Fruit fly (Drosophila melanogaster) whole organism, embryonic: Measurements from ENCODE around the gene CG11342.

ENCODE experiments used
- ATbp ChIP-seq: fragments of 200-800 bp; sonication (Bioruptor generic); optimal IDR thresholded peaks from 2 replicates; lab custom pipeline; 2017; ENCODE audit warnings: missing biosample characterization, mild to moderate bottlenecking, missing genetic modification characterization, missing genetic modification reagents
- Asciz ChIP-seq: fragments of 200-800 bp; sonication (Bioruptor generic); optimal IDR thresholded peaks from 2 replicates; lab custom pipeline; 2017; ENCODE audit warnings: missing biosample characterization, mild to moderate bottlenecking, missing genetic modification characterization, missing genetic modification reagents
- Atf3 ChIP-seq: fragments of 200-800 bp; sonication (Bioruptor generic); optimal IDR thresholded peaks from 3 replicates; lab custom pipeline; 2016; ENCODE audit warnings: missing biosample characterization, missing genetic modification characterization
- Bdp1 ChIP-seq: fragments of 200-800 bp; sonication (Bioruptor generic); optimal IDR thresholded peaks from 3 replicates; lab custom pipeline; 2016; ENCODE audit warnings: missing biosample characterization, missing genetic modification characterization
- Blimp-1 ChIP-seq: fragments of 200-800 bp; sonication (Bioruptor generic); optimal IDR thresholded peaks from 3 replicates; lab custom pipeline; 2018; ENCODE audit warnings: missing biosample characterization, missing genetic modification characterization, mild to moderate bottlenecking, moderate library complexity, missing genetic modification reagents
- CG10321 ChIP-seq: fragments of 200-800 bp; sonication (Bioruptor generic); IDR thresholded peaks from 2 replicates; pipeline ENCODE4 v1.3.6; 2022; ENCODE audit warnings: missing biosample characterization, missing genetic modification characterization
- CG13123 ChIP-seq: fragments of 200-800 bp; sonication (Bioruptor generic); optimal IDR thresholded peaks from 2 replicates; lab custom pipeline; 2016; ENCODE audit warnings: missing biosample characterization, missing genetic modification characterization
- CG13624 ChIP-seq: fragments of 200-800 bp; sonication (Bioruptor generic); optimal IDR thresholded peaks from 2 replicates; lab custom pipeline; 2016; ENCODE audit warnings: missing biosample characterization, missing genetic modification characterization
- CG14050 ChIP-seq: fragments of 200-800 bp; sonication (Bioruptor generic); IDR thresholded peaks from 3 replicates; pipeline ENCODE4 v1.3.6; 2022; ENCODE audit warnings: missing biosample characterization, missing genetic modification characterization
- CG14441 ChIP-seq: fragments of 200-800 bp; sonication (Bioruptor generic); IDR thresholded peaks from 2 replicates; pipeline ENCODE4 v1.3.6; 2022; ENCODE audit warnings: missing biosample characterization, missing genetic modification characterization
- CG14710 ChIP-seq: fragments of 200-800 bp; sonication (Bioruptor generic); optimal IDR thresholded peaks from 3 replicates; lab custom pipeline; 2019; ENCODE audit warnings: missing biosample characterization, mild to moderate bottlenecking, missing genetic modification characterization, moderate library complexity
- CG15269 ChIP-seq: fragments of 200-800 bp; sonication (Bioruptor generic); optimal IDR thresholded peaks from 2 replicates; lab custom pipeline; 2018; ENCODE audit warnings: missing biosample characterization, mild to moderate bottlenecking, missing genetic modification characterization, moderate library complexity
- CG15479 ChIP-seq: fragments of 200-800 bp; sonication (Bioruptor generic); optimal IDR thresholded peaks from 3 replicates; lab custom pipeline; 2019; ENCODE audit warnings: missing biosample characterization, mild to moderate bottlenecking, missing genetic modification characterization, moderate library complexity
- CG1647 ChIP-seq: fragments of 200-800 bp; sonication (Bioruptor generic); optimal IDR thresholded peaks from 3 replicates; lab custom pipeline; 2016; ENCODE audit warnings: missing biosample characterization, missing genetic modification characterization
- CG16815 ChIP-seq: fragments of 200-800 bp; sonication (Bioruptor generic); optimal IDR thresholded peaks from 3 replicates; lab custom pipeline; 2017; ENCODE audit warnings: missing biosample characterization, mild to moderate bottlenecking, missing genetic modification characterization
- CG17328 ChIP-seq: fragments of 200-800 bp; sonication (Bioruptor generic); IDR thresholded peaks from 2 replicates; pipeline ENCODE4 v1.3.6; 2022; ENCODE audit warnings: missing biosample characterization, missing genetic modification characterization
- CG17568 ChIP-seq: fragments of 200-800 bp; sonication (Bioruptor generic); optimal IDR thresholded peaks from 2 replicates; lab custom pipeline; 2018; ENCODE audit warnings: missing biosample characterization, mild to moderate bottlenecking, missing genetic modification characterization, moderate library complexity
- CG17829 ChIP-seq: fragments of 200-800 bp; optimal IDR thresholded peaks from 2 replicates; lab custom pipeline; 2019; ENCODE audit warnings: missing biosample characterization, mild to moderate bottlenecking, missing genetic modification characterization, moderate library complexity
- CG2202 ChIP-seq: fragments of 200-800 bp; sonication (Bioruptor generic); optimal IDR thresholded peaks from 2 replicates; lab custom pipeline; 2018; ENCODE audit warnings: missing biosample characterization, mild to moderate bottlenecking, missing genetic modification characterization
- CG2678 ChIP-seq: fragments of 200-800 bp; sonication (Bioruptor generic); optimal IDR thresholded peaks from 3 replicates; lab custom pipeline; 2019; ENCODE audit warnings: missing biosample characterization, mild to moderate bottlenecking, missing genetic modification characterization, moderate library complexity
- CG3847 ChIP-seq: fragments of 200-800 bp; sonication (Bioruptor generic); IDR thresholded peaks from 2 replicates; pipeline ENCODE4 v1.3.6; 2022; ENCODE audit warnings: missing biosample characterization, missing genetic modification characterization
- CG43689 ChIP-seq: fragments of 200-800 bp; sonication (Bioruptor generic); IDR thresholded peaks from 2 replicates; pipeline ENCODE4 v1.3.6; 2022; ENCODE audit warnings: missing biosample characterization, missing genetic modification characterization
- CG4617 ChIP-seq: fragments of 200-800 bp; sonication (Bioruptor generic); optimal IDR thresholded peaks from 3 replicates; lab custom pipeline; 2016; ENCODE audit warnings: missing biosample characterization, missing genetic modification characterization, borderline replicate concordance
- CG4730 ChIP-seq: fragments of 200-800 bp; sonication (Bioruptor generic); IDR thresholded peaks from 2 replicates; pipeline ENCODE4 v1.3.6; 2022; ENCODE audit warnings: missing biosample characterization, missing genetic modification characterization
- CG4854 ChIP-seq: fragments of 200-800 bp; sonication (Bioruptor generic); optimal IDR thresholded peaks from 2 replicates; lab custom pipeline; 2016; ENCODE audit warnings: missing biosample characterization, missing genetic modification characterization, inconsistent platforms
- CG7556 ChIP-seq: fragments of 200-800 bp; sonication (Bioruptor generic); optimal IDR thresholded peaks from 2 replicates; lab custom pipeline; 2017; ENCODE audit warnings: missing biosample characterization, mild to moderate bottlenecking, missing genetic modification characterization
- CG7745 ChIP-seq: fragments of 200-800 bp; sonication (Bioruptor generic); optimal IDR thresholded peaks from 2 replicates; lab custom pipeline; 2018; ENCODE audit warnings: missing biosample characterization, mild to moderate bottlenecking, missing genetic modification characterization, moderate library complexity
- CG7963 ChIP-seq: fragments of 200-800 bp; sonication (Bioruptor generic); IDR thresholded peaks from 3 replicates; pipeline ENCODE4 v1.3.6; 2022; ENCODE audit warnings: missing biosample characterization, missing genetic modification characterization; ENCODE audit not compliant: partially characterized antibody
- Deaf1 ChIP-seq: fragments of 200-800 bp; optimal IDR thresholded peaks from 3 replicates; lab custom pipeline; 2019; ENCODE audit warnings: missing biosample characterization, mild to moderate bottlenecking, missing genetic modification characterization, moderate library complexity
- Fer3 ChIP-seq: fragments of 200-800 bp; sonication (Bioruptor generic); optimal IDR thresholded peaks from 2 replicates; lab custom pipeline; 2018; ENCODE audit warnings: missing biosample characterization, mild to moderate bottlenecking, missing genetic modification characterization, moderate library complexity
- Hr39 ChIP-seq: fragments of >200 bp; optimal IDR thresholded peaks from 2 replicates; lab custom pipeline; 2017
- Ptx1 ChIP-seq: fragments of 200-800 bp; sonication (Bioruptor generic); IDR thresholded peaks from 2 replicates; pipeline ENCODE4 v1.3.6; 2022; ENCODE audit warnings: missing biosample characterization, missing genetic modification characterization
- Sox100B ChIP-seq: fragments of 200-800 bp; sonication (Bioruptor generic); optimal IDR thresholded peaks from 3 replicates; lab custom pipeline; 2018; ENCODE audit warnings: missing biosample characterization, mild to moderate bottlenecking, missing genetic modification characterization
- TFAM ChIP-seq: fragments of 200-800 bp; sonication (Bioruptor generic); optimal IDR thresholded peaks from 2 replicates; lab custom pipeline; 2017; ENCODE audit warnings: missing biosample characterization, missing genetic modification characterization, inconsistent platforms
- ap ChIP-seq: fragments of 200-800 bp; sonication (Bioruptor generic); IDR thresholded peaks from 2 replicates; pipeline ENCODE4 v1.3.6; 2022; ENCODE audit warnings: missing biosample characterization, missing genetic modification characterization
- cad ChIP-seq: fragments of >200 bp; optimal IDR thresholded peaks from 2 replicates; lab custom pipeline; 2017; ENCODE audit warnings: missing biosample characterization, missing genetic modification characterization
- cato ChIP-seq: fragments of 200-800 bp; sonication (Bioruptor generic); optimal IDR thresholded peaks from 2 replicates; lab custom pipeline; 2016; ENCODE audit warnings: missing biosample characterization, missing genetic modification characterization, borderline replicate concordance
- crc ChIP-seq: fragments of 200-800 bp; sonication (Bioruptor generic); optimal IDR thresholded peaks from 2 replicates; lab custom pipeline; 2016; ENCODE audit warnings: missing biosample characterization, missing genetic modification characterization
- croc ChIP-seq: fragments of 200-800 bp; sonication (Bioruptor generic); conservative IDR thresholded peaks from 3 replicates; pipeline ENCODE4 v1.3.6; 2022; ENCODE audit warnings: missing biosample characterization, missing genetic modification characterization
- dati ChIP-seq: fragments of 200-800 bp; sonication (Bioruptor generic); IDR thresholded peaks from 2 replicates; pipeline ENCODE4 v1.3.6; 2022; ENCODE audit warnings: missing biosample characterization, missing genetic modification characterization
- ems ChIP-seq: fragments of 200-800 bp; sonication (Bioruptor generic); optimal IDR thresholded peaks from 3 replicates; lab custom pipeline; 2016; ENCODE audit warnings: missing biosample characterization, missing genetic modification characterization
- exex ChIP-seq: fragments of 200-800 bp; sonication (Bioruptor generic); optimal IDR thresholded peaks from 4 replicates; lab custom pipeline; 2018; ENCODE audit warnings: missing biosample characterization, mild to moderate bottlenecking, missing genetic modification characterization, moderate library complexity
- fru ChIP-seq: fragments of >200 bp; optimal IDR thresholded peaks from 2 replicates; lab custom pipeline; 2017
- grau ChIP-seq: fragments of 200-800 bp; optimal IDR thresholded peaks from 3 replicates; lab custom pipeline; 2019; ENCODE audit warnings: missing biosample characterization, mild to moderate bottlenecking, missing genetic modification characterization, moderate library complexity
- h ChIP-seq: fragments of >200 bp; optimal IDR thresholded peaks from 2 replicates; lab custom pipeline; 2017
- ham ChIP-seq: fragments of 200-800 bp; sonication (Bioruptor generic); IDR thresholded peaks from 2 replicates; pipeline ENCODE4 v1.3.6; 2022; ENCODE audit warnings: missing biosample characterization, missing genetic modification characterization
- mirr ChIP-seq: fragments of 200-800 bp; sonication (Bioruptor generic); optimal IDR thresholded peaks from 3 replicates; lab custom pipeline; 2018; ENCODE audit warnings: missing biosample characterization, mild to moderate bottlenecking, missing genetic modification characterization
- pros ChIP-seq: fragments of 200-800 bp; sonication (Bioruptor generic); optimal IDR thresholded peaks from 3 replicates; lab custom pipeline; 2019; ENCODE audit warnings: missing biosample characterization, mild to moderate bottlenecking, missing genetic modification characterization, moderate library complexity
- toy ChIP-seq: fragments of 200-800 bp; sonication (Bioruptor generic); IDR thresholded peaks from 2 replicates; pipeline ENCODE4 v1.3.6; 2022; ENCODE audit warnings: missing biosample characterization, missing genetic modification characterization
- usp ChIP-seq: fragments of >200 bp; optimal IDR thresholded peaks from 2 replicates; lab custom pipeline; 2017; ENCODE audit warnings: missing biosample characterization, missing genetic modification characterization
- vvl ChIP-seq: fragments of 200-800 bp; sonication (Bioruptor generic); IDR thresholded peaks from 2 replicates; pipeline ENCODE4 v1.3.6; 2022; ENCODE audit warnings: missing biosample characterization, missing genetic modification characterization
- zen ChIP-seq: fragments of 200-800 bp; sonication (Bioruptor generic); optimal IDR thresholded peaks from 3 replicates; lab custom pipeline; 2018; ENCODE audit warnings: missing biosample characterization, mild to moderate bottlenecking, missing genetic modification characterization, moderate library complexity
- zf30C ChIP-seq: fragments of 200-800 bp; sonication (Bioruptor generic); optimal IDR thresholded peaks from 3 replicates; lab custom pipeline; 2018; ENCODE audit warnings: missing biosample characterization, mild to moderate bottlenecking, missing genetic modification characterization

The CG11342 gene

DNA sequence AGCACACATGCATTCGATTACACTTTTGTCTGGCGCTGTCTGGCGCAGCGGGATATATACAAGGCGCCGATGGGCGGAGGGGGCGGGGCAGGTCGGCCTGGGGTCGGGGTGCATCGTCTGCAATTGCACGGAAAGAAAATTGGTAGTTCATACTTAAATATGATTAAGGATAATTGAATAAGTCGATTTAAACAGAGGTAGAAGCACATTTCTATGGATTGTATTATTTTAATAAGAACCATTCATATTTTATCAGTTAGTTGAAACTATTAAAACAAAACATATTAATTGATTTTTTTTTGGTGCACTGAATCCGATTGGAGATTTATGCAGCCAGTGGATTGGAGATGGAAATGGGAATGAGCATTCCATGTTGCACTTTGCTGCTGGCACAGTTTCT is 32.6 kb upstream of the CG11342 start:
- TF ChIP-seq Blimp-1 (GFP tag; lab: Kevin White, UChicago) (peak; percentile 58), Fer3 (tag; lab: Kevin White, UChicago) (no peak), CG2202 (tag; lab: Kevin White, UChicago) (no peak), cato (GFP tag; lab: Kevin White, UChicago) (no peak), Sox100B (no peak), CG14710 (tag; lab: Kevin White, UChicago) (peak; percentile 22), CG4617 (no peak), vvl (peak; percentile 42; the same call in 1 of the 2 replicates), CG4730 (GFP tag; lab: Robert Waterston, UW) (no peak), CG4854 (GFP tag; lab: Kevin White, UChicago) (no peak), zen (tag; lab: Kevin White, UChicago) (no peak), fru (lab: Kevin White, UChicago) (no peak), CG13123 (GFP tag; lab: Kevin White, UChicago) (no peak), CG10321 (GFP tag; lab: Robert Waterston, UW) (no peak), CG43689 (GFP tag; lab: Robert Waterston, UW) (no peak), CG17328 (GFP tag; lab: Robert Waterston, UW) (peak; percentile 40; the same call in 1 of the 2 replicates), dati (GFP tag; lab: Robert Waterston, UW) (no peak), CG14050 (GFP tag; lab: Robert Waterston, UW) (no peak), Deaf1 (tag; lab: Kevin White, UChicago) (no peak), mirr (GFP tag; lab: Kevin White, UChicago) (no peak), CG7963 (no peak), TFAM (GFP tag; lab: Kevin White, UChicago) (no peak), ham (GFP tag; lab: Robert Waterston, UW) (no peak), CG1647 (GFP tag; lab: Kevin White, UChicago) (no peak), ATbp (GFP tag; lab: Kevin White, UChicago) (peak; percentile 47), CG15479 (GFP tag; lab: Kevin White, UChicago) (no peak), croc (peak; percentile 44; the same call in 2 of the 3 replicates), CG17829 (no peak), usp (GFP tag; lab: Kevin White, UChicago) (no peak), crc (no peak), zf30C (GFP tag; lab: Kevin White, UChicago) (no peak), exex (tag; lab: Kevin White, UChicago) (no peak), grau (tag; lab: Kevin White, UChicago) (peak; percentile 4), Atf3 (GFP tag; lab: Kevin White, UChicago) (no peak), CG14441 (GFP tag; lab: Robert Waterston, UW) (no peak), pros (GFP tag; lab: Kevin White, UChicago) (no peak), CG17568 (GFP tag; lab: Kevin White, UChicago) (no peak), Hr39 (lab: Kevin White, UChicago) (no peak), Asciz (no peak), CG13624 (no peak), CG3847 (GFP tag; lab: Robert Waterston, UW) (no peak), CG15269 (no peak), Bdp1 (GFP tag; lab: Kevin White, UChicago) (no peak), ems (no peak), cad (GFP tag; lab: Kevin White, UChicago) (no peak), h (lab: Kevin White, UChicago) (no peak), toy (GFP tag; lab: Robert Waterston, UW) (no peak), CG2678 (tag; lab: Kevin White, UChicago) (peak; percentile 27), CG7556 (no peak), Ptx1 (GFP tag; lab: Robert Waterston, UW) (0 out of 2 replicates have a peak, but pooled peaks have one; percentile 28), CG7745 (tag; lab: Kevin White, UChicago) (no peak), ap (GFP tag; lab: Robert Waterston, UW) (no peak), CG16815 (GFP tag; lab: Kevin White, UChicago) (no peak)
